Worm (Caenorhabditis elegans): ENCODE data around the gene cpb-2.

Gene cpb-2

ce11 chrII:6168714-6169113, 23.9 kb upstream of the cpb-2 start:
- TF ChIP-seq nhr-12 (tag; optimal IDR thresholded peaks at IDR 0.05), result no peak
- no peak for TF ChIP-seq nhr-77 (tag; optimal IDR thresholded peaks at IDR 0.05)
- TF ChIP-seq egl-27 (tag; optimal IDR thresholded peaks at IDR 0.05), result no peak

ce11 chrII:6169156-6169555, 23.4 kb upstream of the cpb-2 start, which contains the start of gene hst-3.1:
hst-3.1 (minus strand) TSS chrII:6169256.
- TF ChIP-seq lsy-2 (tag; optimal IDR thresholded peaks at IDR 0.05) (no peak), Y55F3AM.14 (GFP tag; optimal IDR thresholded peaks at IDR 0.05) (no peak), nhr-6 (tag; optimal IDR thresholded peaks at IDR 0.05) (no peak), ceh-16 (tag; optimal IDR thresholded peaks at IDR 0.05) (no peak), unc-55 (GFP tag; optimal IDR thresholded peaks at IDR 0.05) (no peak), gmeb-1 (tag; optimal IDR thresholded peaks at IDR 0.05) (no peak), F13H6.1 (tag; optimal IDR thresholded peaks at IDR 0.05) (no peak), snpc-4 (tag; optimal IDR thresholded peaks at IDR 0.05) (no peak), unc-39 (tag; optimal IDR thresholded peaks at IDR 0.05) (no peak), sem-4 (tag; optimal IDR thresholded peaks at IDR 0.05) (no peak), nhr-11 (tag; optimal IDR thresholded peaks at IDR 0.05) (no peak), blmp-1 (tag; optimal IDR thresholded peaks at IDR 0.05; ENCODE audit: insufficient read depth) (no peak), alr-1 (tag; optimal IDR thresholded peaks at IDR 0.05) (no peak), C34F6.9 (tag; optimal IDR thresholded peaks at IDR 0.05) (no peak), ZK546.5 (tag; optimal IDR thresholded peaks at IDR 0.05) (no peak), sma-9 (GFP tag; optimal IDR thresholded peaks at IDR 0.05) (no peak), sma-9 (tag; optimal IDR thresholded peaks at IDR 0.05) (no peak), peb-1 (tag; optimal IDR thresholded peaks at IDR 0.05) (no peak), lin-39 (tag; optimal IDR thresholded peaks at IDR 0.05) (no peak), elt-1 (tag; optimal IDR thresholded peaks at IDR 0.05) (no peak), fos-1 (tag; optimal IDR thresholded peaks at IDR 0.05) (no peak)

ce11 chrII:6170236-6170635, 22.3 kb upstream of the cpb-2 start:
- TF ChIP-seq alr-1 (tag; optimal IDR thresholded peaks at IDR 0.05) (no peak), nhr-129 (tag; optimal IDR thresholded peaks at IDR 0.05) (peak; percentile 43), sem-4 (tag; optimal IDR thresholded peaks at IDR 0.05) (no peak), gmeb-1 (tag; optimal IDR thresholded peaks at IDR 0.05) (no peak), sma-9 (GFP tag; optimal IDR thresholded peaks at IDR 0.05) (peak; percentile 16), sma-9 (tag; optimal IDR thresholded peaks at IDR 0.05) (no peak), skn-1 (tag; optimal IDR thresholded peaks at IDR 0.05) (no peak), nhr-237 (tag; optimal IDR thresholded peaks at IDR 0.05) (no peak), F13H6.1 (tag; optimal IDR thresholded peaks at IDR 0.05) (peak; percentile 53), blmp-1 (tag; optimal IDR thresholded peaks at IDR 0.05; ENCODE audit: insufficient read depth) (no peak)

ce11 chrII:6171228-6171627, 21.4 kb upstream of the cpb-2 start, which contains the start of gene F40H3.3:
F40H3.3 (plus strand) TSS chrII:6171507.
- TF ChIP-seq nhr-6 (tag; optimal IDR thresholded peaks at IDR 0.05) (no peak), snpc-4 (tag; optimal IDR thresholded peaks at IDR 0.05) (no peak), lin-39 (tag; optimal IDR thresholded peaks at IDR 0.05) (peak; percentile 11), crh-2 (tag; optimal IDR thresholded peaks at IDR 0.05) (no peak)

- TF ChIP-seq blmp-1 (tag; optimal IDR thresholded peaks at IDR 0.05; ENCODE audit: insufficient read depth) (peak; percentile 15), nhr-25 (tag; optimal IDR thresholded peaks at IDR 0.05) (peak; percentile 21), R02D3.7 (tag; optimal IDR thresholded peaks at IDR 0.05) (no peak)
Observed at ce11 chrII:6173400-6173799, 19.2 kb upstream of the cpb-2 start, which contains the start of gene F40H3.2. F40H3.2 (plus strand) TSS chrII:6173649.

- TF ChIP-seq unc-55 (GFP tag; optimal IDR thresholded peaks at IDR 0.05), result peak; percentile 1
- peak; percentile 7 for TF ChIP-seq C34F6.9 (tag; optimal IDR thresholded peaks at IDR 0.05)
- TF ChIP-seq sem-4 (tag; optimal IDR thresholded peaks at IDR 0.05), result peak; percentile 46
- peak; percentile 15 for TF ChIP-seq sma-9 (GFP tag; optimal IDR thresholded peaks at IDR 0.05)
- no peak for TF ChIP-seq sma-9 (tag; optimal IDR thresholded peaks at IDR 0.05)
- no peak for TF ChIP-seq Y55F3AM.14 (GFP tag; optimal IDR thresholded peaks at IDR 0.05)
- no peak for TF ChIP-seq nhr-237 (tag; optimal IDR thresholded peaks at IDR 0.05)
- no peak for TF ChIP-seq R02D3.7 (tag; optimal IDR thresholded peaks at IDR 0.05)
- TF ChIP-seq lin-11 (tag; optimal IDR thresholded peaks at IDR 0.05), result no peak
Observed at ce11 chrII:6175027-6175426, 17.6 kb upstream of the cpb-2 start.
